Fruit fly (Drosophila melanogaster) S2 (cell line): ENCODE results near the gene Ntf-2.

Experiments
- CG8478 ChIP-seq: fragments of >200 bp; optimal IDR thresholded peaks from 2 replicates; lab custom pipeline; 2018
- CTCF ChIP-seq, 2 experiments: fragments of >200 bp; optimal IDR thresholded peaks; 2 replicates each; lab custom pipeline; 2018

The Ntf-2 gene

DNA sequence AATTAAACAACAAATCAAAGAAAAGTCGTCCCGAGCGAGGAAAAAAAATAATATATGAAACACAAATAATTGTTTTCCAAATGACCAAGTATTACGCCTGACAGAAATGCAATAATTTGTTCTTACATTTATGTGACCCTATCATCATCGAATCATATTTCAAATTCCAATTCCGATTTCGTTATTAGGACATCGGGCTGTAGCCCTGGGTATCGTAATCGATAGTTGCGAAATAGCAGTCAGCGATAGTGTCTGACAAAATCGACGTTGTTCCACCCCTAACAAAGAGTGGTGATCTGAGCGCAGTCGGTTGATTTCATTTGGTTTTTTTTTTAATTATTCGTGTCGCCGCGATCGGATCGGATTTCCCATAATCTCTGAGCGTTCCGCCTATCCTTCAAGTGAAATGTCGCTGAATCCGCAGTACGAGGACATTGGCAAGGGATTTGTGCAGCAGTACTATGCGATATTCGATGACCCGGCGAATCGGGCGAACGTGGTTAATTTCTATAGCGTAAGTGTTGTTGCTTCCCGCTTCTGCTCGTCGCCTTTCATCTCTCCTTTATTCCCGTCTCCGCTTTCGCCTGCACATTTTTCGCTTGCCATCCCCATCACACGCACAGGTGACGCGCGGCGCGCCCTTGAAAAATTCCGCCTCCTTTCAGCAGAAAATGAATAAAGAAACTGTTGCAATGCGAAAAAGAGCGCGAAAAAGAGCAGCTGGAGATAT, at the start of gene Ntf-2:
TSS of gene Ntf-2 (plus strand) at position 262 of the 730 bp plus-strand sequence.
- TF ChIP-seq CTCF (optimal IDR thresholded peaks at IDR 0.05; lab: Kevin White, UChicago), result no peak
- no peak for TF ChIP-seq CG8478

- no peak for TF ChIP-seq CTCF (optimal IDR thresholded peaks at IDR 0.05; lab: Kevin White, UChicago)
- no peak for TF ChIP-seq CG8478
Measured at dm6 chrX:21010541-21010940, 24.7 kb upstream of the Ntf-2 start.

DNA sequence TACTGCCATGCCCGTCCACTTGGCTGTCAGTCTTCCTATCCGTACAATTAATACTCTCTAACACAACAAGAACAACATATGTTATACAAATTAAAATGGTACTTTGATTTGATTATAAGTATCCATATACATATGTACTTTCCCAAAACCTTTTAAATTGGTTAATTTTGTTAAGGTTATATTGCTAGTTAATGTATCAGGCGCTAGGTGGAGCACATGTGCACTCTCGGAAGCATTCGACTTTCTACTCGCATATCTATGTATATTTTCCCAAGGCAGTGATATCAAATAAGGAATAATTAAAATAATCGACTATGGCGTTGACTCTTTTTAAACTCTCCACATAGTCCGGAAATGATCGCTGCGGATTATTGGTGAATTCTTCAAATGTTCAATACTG, 17.7 kb upstream of the Ntf-2 start:
- TF ChIP-seq CG8478, result no peak
- TF ChIP-seq CTCF (optimal IDR thresholded peaks at IDR 0.05; lab: Kevin White, UChicago), result peak; percentile 43 to 67

DNA sequence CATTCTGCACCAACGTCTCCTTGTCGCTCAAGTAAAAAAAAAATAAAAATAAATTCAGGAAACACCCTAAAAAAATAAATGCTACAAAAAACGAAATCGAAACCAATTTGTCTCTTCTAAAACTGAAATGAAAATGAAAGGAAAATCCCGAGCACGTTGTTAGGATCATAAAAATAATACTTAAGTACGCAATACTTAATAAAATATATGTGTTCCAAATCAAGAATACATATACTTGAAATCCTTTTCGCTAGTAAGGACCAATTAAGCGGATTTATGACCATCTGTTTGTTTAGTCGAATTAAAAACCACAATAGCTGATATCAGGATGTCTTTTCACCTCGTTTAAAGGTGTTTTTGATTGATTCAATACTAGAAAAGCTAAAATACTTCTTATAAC, 9.5 kb upstream of the Ntf-2 start, which contains the start of gene r-cup:
TSS of gene r-cup (minus strand) at position 101 of the 400 bp plus-strand sequence.
- TF ChIP-seq CTCF (optimal IDR thresholded peaks at IDR 0.05; lab: Kevin White, UChicago), result no peak
- TF ChIP-seq CG8478, result no peak

DNA sequence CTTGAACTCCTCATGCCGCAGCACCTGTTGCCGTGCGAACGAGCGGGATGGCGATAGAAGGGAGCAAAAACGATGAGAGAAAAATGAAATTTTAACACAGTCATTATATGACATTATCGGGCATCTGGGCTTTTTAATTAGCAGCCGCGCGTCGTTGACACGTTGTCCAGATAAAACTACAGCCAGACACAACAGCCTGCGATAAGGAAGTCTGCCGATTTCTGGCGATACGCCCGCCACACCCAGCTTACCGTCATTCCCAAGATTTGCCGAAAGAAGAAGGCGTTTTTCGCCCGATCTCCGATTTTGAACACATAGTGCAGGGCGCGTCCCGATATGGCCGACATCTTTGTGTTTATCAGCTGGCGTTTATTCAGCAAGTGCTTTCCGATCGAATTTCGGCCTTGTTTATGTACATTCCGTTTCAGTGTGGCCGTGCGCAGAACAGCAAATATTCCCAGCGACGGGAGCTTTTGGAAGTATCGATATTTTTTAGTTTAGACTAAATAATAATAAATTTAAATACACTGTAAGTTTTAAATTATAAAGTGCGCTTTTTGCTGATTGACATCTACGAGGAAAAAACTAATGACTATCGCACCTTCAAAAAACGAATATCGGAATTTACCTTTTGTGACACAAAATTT, 7.2 kb upstream of the Ntf-2 start, which contains the start of gene CG1532:
TSS of gene CG1532 (minus strand) at position 433 of the 647 bp plus-strand sequence.
- no peak for TF ChIP-seq CG8478
- no peak for TF ChIP-seq CTCF (optimal IDR thresholded peaks at IDR 0.05; lab: Kevin White, UChicago)

- TF ChIP-seq CTCF (optimal IDR thresholded peaks at IDR 0.05; lab: Kevin White, UChicago) (no peak), CG8478 (no peak)
Measured at dm6 chrX:21031819-21032261, 3.4 kb upstream of the Ntf-2 start, which contains the start of gene CG1529. CG1529 (minus strand) TSS chrX:21031950.

DNA sequence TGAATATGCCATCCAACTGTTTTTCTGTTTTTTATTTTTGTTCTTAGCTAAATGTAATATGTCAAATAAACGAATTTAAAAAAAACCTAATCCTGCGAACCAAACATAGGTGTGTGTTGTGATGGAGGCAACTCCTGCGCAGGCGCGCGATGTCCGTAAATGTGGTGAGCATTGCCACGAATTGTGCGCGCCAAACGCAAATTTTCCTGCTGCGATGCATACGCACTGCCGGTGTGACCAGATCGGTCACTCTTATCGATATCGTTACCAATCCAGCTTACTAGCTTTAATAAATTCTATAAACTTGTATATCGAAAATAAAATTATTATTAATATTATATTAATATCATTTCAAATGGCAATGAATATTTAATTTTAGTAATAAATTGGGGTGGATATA, 631 bp upstream of the Ntf-2 start:
- TF ChIP-seq CTCF (optimal IDR thresholded peaks at IDR 0.05; lab: Kevin White, UChicago), result no peak
- no peak for TF ChIP-seq CG8478

DNA sequence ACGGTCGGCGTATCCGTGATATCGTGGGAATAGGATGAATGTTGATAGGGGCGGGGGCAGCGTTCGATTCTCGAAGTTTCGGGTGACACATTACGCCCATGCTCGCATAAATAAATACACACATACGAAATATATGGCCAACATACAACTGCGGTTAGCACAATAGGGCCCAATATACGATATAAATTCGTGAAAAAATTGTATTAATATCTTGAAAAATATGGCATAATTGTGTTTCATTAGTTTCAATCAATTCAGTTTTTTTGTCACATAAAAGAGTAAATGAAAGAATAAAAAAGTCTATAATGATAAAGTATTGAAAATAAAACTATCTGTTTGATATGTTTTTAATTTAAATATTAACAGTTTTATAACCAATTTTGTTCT, 662 bp downstream of the Ntf-2 start:
- TF ChIP-seq CG8478, result no peak
- no peak for TF ChIP-seq CTCF (optimal IDR thresholded peaks at IDR 0.05; lab: Kevin White, UChicago)

dm6 chrX:21040505-21040904, 5.2 kb downstream of the Ntf-2 start, which contains the start of gene CG15449:
CG15449 (minus strand) TSS chrX:21040605.
- no peak for TF ChIP-seq CG8478
- TF ChIP-seq CTCF (optimal IDR thresholded peaks at IDR 0.05; lab: Kevin White, UChicago), result no peak

- no peak for TF ChIP-seq CTCF (optimal IDR thresholded peaks at IDR 0.05; lab: Kevin White, UChicago)
- TF ChIP-seq CG8478, result no peak
Measured at dm6 chrX:21041825-21042224, 6.6 kb downstream of the Ntf-2 start, which contains the start of gene Mgstl. Mgstl (plus strand) TSS chrX:21042125.

DNA sequence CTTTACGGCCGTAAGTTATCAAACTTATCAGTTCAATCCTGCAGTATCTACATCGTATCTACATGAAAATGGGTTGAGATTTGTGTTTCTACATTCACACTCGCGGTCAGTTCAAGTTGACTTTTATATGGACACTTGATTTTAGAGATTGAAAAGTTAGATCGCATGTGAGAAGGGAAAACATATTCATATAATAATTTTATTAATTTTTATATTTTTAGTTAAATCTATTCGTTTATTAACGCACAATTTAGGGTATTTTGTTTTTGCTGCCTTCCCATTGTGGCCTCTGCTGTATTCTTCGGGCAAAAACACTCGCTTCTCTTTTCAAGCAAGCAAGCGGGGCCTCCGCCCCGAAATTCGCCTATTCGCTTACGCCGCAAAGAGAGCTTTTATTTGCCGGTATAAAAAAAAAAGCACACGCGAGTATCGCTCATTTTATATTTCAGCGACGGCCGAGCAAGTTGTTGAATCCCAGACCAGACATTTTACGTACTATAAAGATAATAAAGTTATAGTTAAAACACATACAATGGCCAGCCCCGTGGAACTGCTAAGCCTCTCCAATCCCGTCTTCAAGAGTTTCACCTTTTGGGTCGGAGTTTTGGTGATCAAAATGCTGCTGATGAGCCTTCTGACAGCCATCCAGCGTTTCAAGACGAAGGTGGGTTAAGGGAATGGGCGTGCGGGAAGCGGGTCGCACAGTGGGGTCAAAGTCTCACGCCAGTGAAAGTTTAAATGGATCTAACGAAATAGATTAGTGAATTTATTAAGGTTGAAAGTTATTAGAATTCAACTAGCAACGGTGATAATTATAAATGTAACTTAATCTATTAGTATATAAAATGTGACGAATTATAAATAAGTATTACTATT, 7.6 kb downstream of the Ntf-2 start:
- TF ChIP-seq CTCF (optimal IDR thresholded peaks at IDR 0.05; lab: Kevin White, UChicago) (no peak), CG8478 (no peak)

dm6 chrX:21044278-21044830, 9.1 kb downstream of the Ntf-2 start:
- TF ChIP-seq CG8478 (no peak), CTCF (optimal IDR thresholded peaks at IDR 0.05; lab: Kevin White, UChicago) (no peak)

dm6 chrX:21044831-21045447, 9.7 kb downstream of the Ntf-2 start, which contains the start of gene Cbs:
Cbs (plus strand) TSS chrX:21045138.
- no peak for TF ChIP-seq CG8478
- no peak for TF ChIP-seq CTCF (optimal IDR thresholded peaks at IDR 0.05; lab: Kevin White, UChicago)

DNA sequence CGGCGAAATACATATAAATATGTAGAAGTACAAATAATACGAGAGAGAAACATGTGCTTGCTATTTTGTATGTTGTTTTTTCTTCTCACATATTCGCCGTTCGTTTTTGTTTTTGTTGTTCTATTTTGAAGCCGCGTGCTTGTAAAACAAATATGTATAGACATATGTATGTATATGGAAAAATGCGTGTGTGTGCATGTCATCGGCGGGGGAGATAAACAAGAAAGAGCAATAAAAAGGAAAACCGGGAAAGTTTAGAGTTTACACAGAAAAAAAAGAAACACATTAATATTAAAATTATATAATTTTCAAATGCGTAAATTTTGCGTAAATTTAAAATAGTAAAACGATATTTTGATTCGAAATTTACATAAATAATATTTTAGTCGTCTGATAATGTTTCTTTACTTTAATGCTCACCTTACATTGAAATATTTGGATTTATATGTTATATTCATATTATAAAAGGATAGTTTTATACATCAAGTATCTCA, 10.2 kb downstream of the Ntf-2 start:
- no peak for TF ChIP-seq CTCF (optimal IDR thresholded peaks at IDR 0.05; lab: Kevin White, UChicago)
- TF ChIP-seq CG8478, result no peak
